Worm (Caenorhabditis elegans) whole organism, midembryonic: ENCODE measurements around the gene ugt-12.

Source experiments
- T22C8.4 ChIP-seq: fragments of 200-800 bp; sonication (Bioruptor generic); IDR thresholded peaks from 2 replicates; pipeline ENCODE4 v1.3.6; 2022; ENCODE audit warnings: missing genetic modification characterization, missing compliant biosample characterization
- cog-1 ChIP-seq: sonication (generic microtip); optimal IDR thresholded peaks from 2 replicates; lab custom pipeline; 2016; ENCODE audit warnings: missing genetic modification characterization, missing compliant biosample characterization
- flt-1 ChIP-seq: fragments of 200-800 bp; sonication (Bioruptor generic); IDR thresholded peaks from 2 replicates; pipeline ENCODE4 v1.3.6; 2022; ENCODE audit warnings: missing genetic modification characterization, missing compliant biosample characterization
- klf-2 ChIP-seq: fragments of 200-800 bp; sonication (Bioruptor generic); conservative IDR thresholded peaks from 2 replicates; pipeline ENCODE4 v1.3.6; 2022; ENCODE audit warnings: missing genetic modification reagents, missing genetic modification characterization, missing compliant biosample characterization
- med-1 ChIP-seq: sonication (generic microtip); optimal IDR thresholded peaks from 2 replicates; lab custom pipeline; 2017; ENCODE audit warnings: missing genetic modification characterization, mild to moderate bottlenecking, missing compliant biosample characterization, antibody characterized with exemption, missing genetic modification reagents; ENCODE audit not compliant: insufficient read depth
- tab-1 ChIP-seq: fragments of 200-800 bp; sonication (Bioruptor generic); IDR thresholded peaks from 2 replicates; pipeline ENCODE4 v1.3.6; 2022; ENCODE audit warnings: missing genetic modification characterization, missing compliant biosample characterization
- ztf-23 ChIP-seq: fragments of 200-800 bp; sonication (Bioruptor generic); IDR thresholded peaks from 2 replicates; pipeline ENCODE4 v1.3.6; 2022; ENCODE audit warnings: missing genetic modification reagents, missing genetic modification characterization, missing compliant biosample characterization

DNA sequence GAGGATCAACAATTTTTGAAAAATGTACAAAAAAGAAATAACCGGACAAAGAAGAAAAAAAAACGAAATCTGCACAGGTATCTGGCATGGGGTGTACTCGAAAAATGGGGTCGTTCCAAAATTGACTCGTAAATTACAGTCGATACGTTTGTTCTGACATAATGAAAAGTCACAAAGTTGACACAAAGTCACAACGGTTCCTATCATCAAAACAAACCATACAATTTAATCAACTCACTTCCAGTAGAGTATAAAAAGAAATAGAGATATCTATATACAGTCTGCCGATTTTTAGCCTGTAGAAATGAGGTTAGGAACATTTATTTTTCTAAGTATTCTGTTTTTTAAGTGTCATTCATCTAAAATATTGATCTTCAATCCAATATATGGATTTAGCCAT lies 4.9 kb downstream of the ugt-12 start, which contains the start of gene T19H12.12:
- TF ChIP-seq cog-1 (tag; lab: Kevin White, UChicago) (no peak), med-1 (GFP tag; lab: Kevin White, UChicago) (no peak), klf-2 (GFP tag; lab: Robert Waterston, UW) (no peak), ztf-23 (no peak), tab-1 (GFP tag; lab: Robert Waterston, UW) (no peak), T22C8.4 (GFP tag; lab: Robert Waterston, UW) (no peak), flt-1 (GFP tag; lab: Robert Waterston, UW) (no peak)
